Worm (Caenorhabditis elegans): ENCODE data around the gene clec-40.

The clec-40 gene

DNA sequence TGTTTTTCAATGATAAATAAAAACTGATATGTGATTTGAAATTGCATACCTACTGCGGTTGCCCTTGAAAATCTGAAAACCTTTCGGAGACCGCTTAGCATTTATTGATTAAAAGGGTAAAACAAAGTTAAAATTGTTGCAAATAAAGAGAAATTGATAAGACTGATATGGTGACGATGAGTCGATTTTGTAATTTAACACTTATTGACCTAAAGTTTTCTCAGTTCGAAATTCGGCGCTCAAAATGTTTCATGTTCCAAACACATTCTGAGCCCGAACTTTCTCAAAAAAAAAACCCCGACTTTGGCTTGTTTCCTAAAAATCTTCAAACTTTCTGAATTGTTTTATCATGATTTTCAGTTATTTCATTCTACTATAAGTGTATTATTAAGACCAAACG is at the start of gene clec-40:
TSS of gene clec-40 (minus strand) at position 101 of the 400 bp plus-strand sequence.
- no peak for TF ChIP-seq unc-62 (GFP tag; optimal IDR thresholded peaks at IDR 0.05)

DNA sequence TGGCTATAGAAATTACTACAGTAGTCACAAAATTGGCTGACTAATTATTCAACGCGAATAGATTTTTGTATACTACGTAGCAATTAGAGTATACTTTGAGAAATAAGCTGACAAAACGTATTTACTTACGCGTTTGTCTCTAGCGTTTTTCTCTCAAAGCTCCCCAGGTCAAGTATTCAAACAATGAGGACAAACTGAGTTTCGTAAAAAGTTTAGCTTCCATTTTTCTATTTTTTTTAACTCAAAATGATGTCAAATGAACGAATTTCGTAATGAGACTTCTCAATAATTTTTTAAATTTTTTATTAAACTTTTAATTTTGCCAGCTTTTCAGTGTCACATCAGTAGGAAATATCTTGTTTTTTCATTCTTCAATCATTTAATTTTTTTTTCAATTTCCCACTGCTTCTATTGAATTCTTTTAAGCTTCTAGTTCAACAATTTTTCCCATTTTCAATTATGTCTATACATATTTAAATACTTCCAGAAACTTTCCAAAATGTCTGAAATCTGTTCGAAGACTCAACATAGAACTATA is 48.0 kb upstream of the clec-40 start, which contains the start of the genes ifas-2 and fbxa-44:
TSS of gene ifas-2 (minus strand) at position 101 of the 538 bp plus-strand sequence.
TSS of gene fbxa-44 (plus strand) at position 488 of the 538 bp plus-strand sequence.
- no peak for TF ChIP-seq unc-62 (GFP tag; optimal IDR thresholded peaks at IDR 0.05)

DNA sequence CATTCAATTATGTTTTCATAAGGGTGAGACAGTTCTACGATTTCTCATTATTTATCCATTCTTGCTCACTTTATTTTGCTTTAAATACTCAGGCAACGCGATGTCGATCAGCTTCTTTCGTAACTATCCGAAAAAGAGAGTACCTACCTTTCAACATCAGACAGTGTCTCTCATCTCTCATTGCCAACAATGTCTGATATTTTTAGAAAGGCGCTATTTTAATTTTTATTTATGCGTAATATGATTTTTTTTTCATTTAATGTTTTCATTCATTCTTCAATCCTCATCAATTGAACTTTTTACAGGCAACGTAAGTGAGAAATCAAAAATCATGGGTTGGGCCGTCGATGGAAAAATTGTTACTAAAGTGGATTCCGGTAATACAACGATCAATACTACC is 43.9 kb upstream of the clec-40 start, which contains the start of gene F09C6.13:
TSS of gene F09C6.13 (plus strand) at position 301 of the 400 bp plus-strand sequence.
- TF ChIP-seq unc-62 (GFP tag; optimal IDR thresholded peaks at IDR 0.05) = no peak

DNA sequence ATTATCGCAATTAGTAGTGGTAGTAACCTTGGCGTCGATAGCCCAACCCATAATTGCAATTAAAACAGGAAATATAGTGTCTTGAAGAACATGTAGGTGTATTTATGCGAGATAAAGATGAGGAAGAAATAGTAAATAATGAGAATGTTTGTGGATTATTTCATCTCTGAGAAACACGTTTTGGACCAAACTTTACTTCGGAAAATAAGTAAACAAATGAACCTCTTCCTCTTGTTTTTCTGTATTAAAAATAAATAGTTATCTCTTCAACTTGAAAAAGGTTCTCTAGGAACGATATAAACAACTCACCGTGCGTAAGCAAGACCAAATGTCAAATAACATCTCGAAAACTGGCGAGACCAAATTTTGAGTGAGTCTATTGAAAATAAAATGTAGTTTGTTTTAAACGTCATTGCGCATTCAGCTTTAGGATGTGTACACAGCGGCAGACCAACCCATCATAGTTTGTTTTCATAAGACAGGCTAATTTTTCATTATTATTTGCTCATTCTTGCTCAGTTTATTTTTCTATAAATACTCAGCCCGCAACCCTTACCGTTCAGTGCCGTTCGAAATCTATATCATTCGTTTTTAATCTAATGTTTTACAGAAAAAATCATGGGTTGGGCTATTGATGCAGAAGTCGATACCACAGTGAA is 41.5 kb upstream of the clec-40 start, which contains the start of the genes F09C6.11 and F09C6.12:
TSS of gene F09C6.11 (minus strand) at position 51 of the 659 bp plus-strand sequence.
TSS of gene F09C6.12 (plus strand) at position 609 of the 659 bp plus-strand sequence.
- TF ChIP-seq unc-62 (GFP tag; optimal IDR thresholded peaks at IDR 0.05) = no peak

DNA sequence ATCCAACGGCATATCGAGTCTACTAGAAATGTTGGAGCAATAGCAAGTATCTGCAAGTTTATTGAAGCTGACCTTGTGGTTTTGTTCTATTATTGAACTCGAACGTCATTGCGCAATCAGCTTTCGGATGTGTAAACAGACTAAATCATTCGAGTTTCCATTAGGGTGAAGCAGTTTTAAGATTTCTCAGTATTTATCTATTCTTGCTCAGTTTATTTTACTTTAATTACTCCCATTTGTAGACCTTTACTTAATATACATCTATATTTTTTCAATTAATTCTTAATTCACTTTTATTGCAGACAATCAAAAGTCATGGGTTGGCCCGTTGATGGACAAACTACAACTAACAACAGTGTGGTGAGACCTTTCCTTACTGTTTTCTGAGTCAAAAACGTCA is 39.8 kb upstream of the clec-40 start, which contains the start of gene F09C6.14:
TSS of gene F09C6.14 (plus strand) at position 301 of the 400 bp plus-strand sequence.
- TF ChIP-seq unc-62 (GFP tag; optimal IDR thresholded peaks at IDR 0.05) = no peak

DNA sequence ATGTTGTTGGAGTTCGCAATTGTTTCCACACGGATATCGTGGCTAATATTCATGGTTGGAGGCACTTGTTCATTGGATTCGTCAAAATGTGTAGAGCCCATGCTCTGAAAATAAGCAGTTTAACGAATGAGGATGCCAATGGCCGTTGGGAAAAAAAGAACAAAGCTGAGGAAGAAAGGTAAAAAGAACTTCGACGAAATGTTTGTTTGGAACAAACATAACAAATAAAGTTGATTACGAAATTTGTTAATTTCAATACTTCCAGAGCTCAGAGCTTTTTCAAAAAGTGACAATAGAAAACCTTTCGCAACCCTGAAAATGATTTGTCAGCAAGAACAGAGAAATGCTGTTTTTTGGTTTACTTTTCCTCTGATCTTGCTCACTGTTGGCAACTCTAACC is 39.2 kb upstream of the clec-40 start, which contains the start of gene F09C6.3:
TSS of gene F09C6.3 (minus strand) at position 101 of the 400 bp plus-strand sequence.
- TF ChIP-seq unc-62 (GFP tag; optimal IDR thresholded peaks at IDR 0.05) = no peak

DNA sequence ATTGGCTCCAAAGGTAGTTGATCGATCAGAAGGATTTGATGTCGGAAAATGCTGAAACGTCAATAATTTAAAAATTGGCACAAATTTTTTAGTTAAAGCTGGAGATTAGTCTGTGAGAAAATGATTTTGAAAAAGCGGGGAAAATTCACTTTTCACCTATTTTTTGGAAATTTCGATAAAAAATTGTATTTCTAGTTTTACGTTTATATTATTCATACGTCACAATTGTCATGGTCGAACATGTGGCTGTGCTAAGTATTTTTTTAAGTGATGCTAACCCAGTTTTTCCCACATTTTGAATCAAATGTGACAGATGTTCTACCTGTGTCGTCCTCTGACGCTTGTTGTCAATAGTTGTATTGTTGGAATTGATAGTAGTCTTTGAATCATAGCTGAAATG is 38.7 kb upstream of the clec-40 start:
- TF ChIP-seq unc-62 (GFP tag; optimal IDR thresholded peaks at IDR 0.05) = no peak

DNA sequence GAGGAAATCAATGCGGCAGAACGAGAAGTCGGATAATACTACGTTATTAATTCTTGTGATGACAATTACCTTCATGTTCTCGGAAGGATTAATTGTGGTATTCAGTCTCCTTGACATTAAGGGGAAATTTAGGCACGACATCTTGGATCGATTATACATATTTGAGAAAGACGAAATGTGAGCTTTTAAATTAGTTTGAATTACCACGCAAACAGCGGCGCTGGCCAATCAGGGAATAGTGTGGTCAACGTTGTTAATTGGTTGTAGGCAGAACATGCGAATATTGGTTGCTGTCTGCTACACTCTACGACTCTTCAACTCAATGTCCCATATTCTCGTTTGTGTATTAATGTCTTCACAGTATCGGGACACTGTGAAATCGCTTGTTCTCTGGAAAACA is 34.1 kb upstream of the clec-40 start, which contains the start of gene F49A5.10:
TSS of gene F49A5.10 (plus strand) at position 301 of the 400 bp plus-strand sequence.
- no peak for TF ChIP-seq unc-62 (GFP tag; optimal IDR thresholded peaks at IDR 0.05)

DNA sequence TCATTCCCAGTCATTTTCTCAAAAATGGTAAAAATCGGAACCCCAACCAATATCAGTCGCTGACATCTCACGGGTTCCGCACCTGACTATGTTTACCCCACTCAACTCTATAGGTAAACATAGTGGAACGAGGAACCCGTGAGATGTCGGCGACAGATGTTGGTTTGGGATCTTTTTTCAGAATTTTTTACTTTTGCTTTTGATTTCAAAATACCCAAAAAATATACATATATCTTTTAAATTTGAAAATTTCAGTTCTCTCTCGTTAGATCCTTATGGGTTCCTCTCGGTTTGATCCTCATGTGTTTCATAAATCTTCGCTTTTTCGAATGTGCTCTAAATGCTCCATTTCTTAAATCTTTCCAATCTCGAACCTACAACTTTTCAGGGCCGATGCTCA is 32.8 kb upstream of the clec-40 start, which contains the start of gene srw-23:
TSS of gene srw-23 (plus strand) at position 301 of the 400 bp plus-strand sequence.
- TF ChIP-seq unc-62 (GFP tag; optimal IDR thresholded peaks at IDR 0.05) = no peak

DNA sequence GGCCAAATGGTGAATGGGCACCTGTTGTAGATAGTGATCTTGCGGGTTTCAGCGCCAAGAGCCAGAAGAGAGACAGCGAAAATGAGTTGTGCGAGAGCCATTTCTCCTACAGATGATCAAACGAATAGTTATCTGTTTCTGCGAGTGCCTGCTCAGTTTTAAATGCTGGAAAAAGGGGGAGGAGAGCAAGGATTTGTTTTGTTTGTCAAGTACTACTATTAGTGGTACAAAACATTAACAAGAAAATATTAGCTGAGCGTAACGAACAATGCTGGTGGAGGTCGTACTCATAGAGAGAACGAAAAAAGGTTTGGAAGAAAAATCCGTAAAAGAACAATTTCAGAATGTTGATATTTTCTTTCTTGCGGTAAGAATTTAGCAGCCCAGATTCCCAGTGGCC is 30.5 kb upstream of the clec-40 start, which contains the start of gene thn-4:
TSS of gene thn-4 (minus strand) at position 101 of the 400 bp plus-strand sequence.
- no peak for TF ChIP-seq unc-62 (GFP tag; optimal IDR thresholded peaks at IDR 0.05)

DNA sequence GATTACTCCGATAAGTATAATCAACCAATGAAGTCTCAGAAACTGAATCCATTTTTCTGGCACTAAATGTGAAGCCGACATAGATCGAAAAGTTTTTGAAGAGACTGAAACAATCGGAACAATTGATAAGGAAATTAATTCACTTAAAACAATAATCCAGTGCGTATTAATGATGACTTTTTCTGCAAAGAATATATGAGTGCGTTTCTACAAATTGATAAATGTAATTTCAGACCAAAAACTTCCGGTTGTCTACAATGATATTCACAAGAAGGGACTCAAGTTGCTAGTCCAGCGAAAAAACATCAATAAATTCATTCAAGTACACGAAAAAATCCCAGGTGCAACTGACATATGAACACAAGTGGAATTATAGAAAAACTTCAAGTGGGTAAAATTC is 28.9 kb upstream of the clec-40 start, which contains the start of gene clec-33:
TSS of gene clec-33 (minus strand) at position 101 of the 400 bp plus-strand sequence.
- TF ChIP-seq unc-62 (GFP tag; optimal IDR thresholded peaks at IDR 0.05) = no peak

DNA sequence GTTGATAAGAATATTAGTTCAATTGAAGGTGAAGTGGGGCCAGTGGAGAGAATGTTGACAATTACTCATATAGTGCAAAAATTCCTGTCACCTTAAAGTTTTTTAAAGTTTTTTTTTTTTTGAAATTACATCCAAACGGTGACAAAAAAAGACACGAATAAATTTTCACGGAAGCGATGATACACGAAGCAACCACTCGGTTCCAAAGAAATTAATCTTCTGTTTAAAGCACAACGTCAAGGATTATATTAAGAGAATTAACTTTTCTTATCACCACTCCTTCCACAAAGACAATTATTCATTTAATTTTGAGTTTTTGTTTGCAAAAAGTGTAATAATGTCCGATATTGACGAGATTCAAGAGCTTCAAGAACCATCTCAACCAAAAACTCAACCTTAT is 24.5 kb upstream of the clec-40 start, which contains the start of gene clec-28:
TSS of gene clec-28 (plus strand) at position 301 of the 400 bp plus-strand sequence.
- TF ChIP-seq unc-62 (GFP tag; optimal IDR thresholded peaks at IDR 0.05) = no peak

DNA sequence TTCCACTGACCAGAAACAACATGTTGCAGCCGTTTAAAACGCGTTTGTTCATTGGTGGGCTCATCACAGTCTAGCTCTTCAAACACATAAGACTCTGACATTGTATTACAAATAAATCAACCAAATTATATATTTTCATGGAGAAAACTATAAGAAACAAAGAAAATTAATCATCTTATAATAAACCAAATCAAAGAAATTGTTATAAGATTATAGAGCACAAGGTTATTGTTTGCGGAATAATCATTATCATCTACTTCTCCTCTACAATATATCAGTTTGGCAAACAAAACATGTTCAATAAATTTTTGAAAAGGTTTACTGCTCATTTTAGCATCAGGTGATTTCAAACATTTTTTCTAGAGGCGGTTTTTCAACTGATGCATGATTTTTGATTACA is 20.9 kb upstream of the clec-40 start, which contains the start of the genes clec-32 and clec-24:
TSS of gene clec-32 (minus strand) at position 101 of the 400 bp plus-strand sequence.
TSS of gene clec-24 (plus strand) at position 294 of the 400 bp plus-strand sequence.
- TF ChIP-seq unc-62 (GFP tag; optimal IDR thresholded peaks at IDR 0.05) = no peak

DNA sequence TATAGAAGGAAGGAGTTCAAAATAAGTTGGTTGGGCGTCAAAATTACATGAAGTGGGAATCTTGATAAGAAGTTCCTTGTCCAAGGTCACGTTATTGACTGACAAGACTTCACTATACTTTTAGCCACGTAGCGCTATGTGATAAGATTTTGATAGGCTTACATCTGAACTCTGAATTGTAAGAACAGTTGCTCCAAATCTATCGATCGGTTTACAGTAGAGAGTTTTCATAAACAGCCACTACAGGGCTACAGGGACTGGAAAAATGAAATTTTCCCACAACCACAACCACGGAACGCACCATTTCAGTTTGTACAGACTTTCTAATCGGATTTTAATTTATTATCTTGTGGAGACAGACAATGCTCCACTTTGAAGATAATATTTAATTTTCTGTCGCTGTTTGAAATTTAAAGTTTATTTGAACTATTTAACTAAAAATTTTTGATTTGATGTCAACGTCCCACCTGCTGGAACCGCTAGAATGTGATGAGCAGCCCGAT is 17.2 kb upstream of the clec-40 start, which contains the start of the genes clec-31 and clec-22:
TSS of gene clec-31 (minus strand) at position 101 of the 503 bp plus-strand sequence.
TSS of gene clec-22 (plus strand) at position 453 of the 503 bp plus-strand sequence.
- no peak for TF ChIP-seq unc-62 (GFP tag; optimal IDR thresholded peaks at IDR 0.05)

DNA sequence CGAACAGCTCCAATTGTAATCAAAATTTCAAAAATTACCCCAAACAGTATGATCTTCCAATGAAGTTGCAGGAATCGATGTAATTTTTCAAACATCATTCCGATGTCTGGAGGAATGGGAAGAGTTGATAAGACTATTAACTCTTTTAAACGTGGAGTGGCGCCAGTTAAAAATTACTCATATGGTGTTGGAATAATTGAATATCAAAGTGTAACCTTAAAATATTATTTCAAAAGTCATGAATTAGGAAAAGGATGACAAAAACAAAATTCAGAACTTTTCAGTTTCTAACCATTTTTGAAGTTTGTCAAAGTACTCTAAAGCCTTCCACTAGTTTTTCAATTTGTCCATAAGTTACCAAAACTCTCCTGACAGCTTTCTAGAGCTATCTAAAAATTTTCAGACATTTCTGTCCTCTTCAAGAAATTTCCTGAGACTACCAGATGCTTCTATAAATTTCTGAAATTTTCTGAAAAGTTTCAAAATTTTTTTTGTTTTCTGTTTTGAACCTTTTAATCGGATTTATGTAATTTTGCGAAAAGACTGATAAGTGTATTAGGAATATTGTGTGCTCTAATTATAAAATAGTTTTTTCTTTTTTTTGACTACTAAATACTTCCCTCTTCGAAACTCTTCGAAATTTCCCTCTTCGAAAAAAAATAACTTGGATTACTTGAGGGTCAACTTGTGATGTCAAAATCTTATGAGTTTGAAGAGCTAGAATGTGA is 13.3 kb upstream of the clec-40 start, which contains the start of the genes clec-35 and clec-27:
TSS of gene clec-35 (minus strand) at position 101 of the 728 bp plus-strand sequence.
TSS of gene clec-27 (plus strand) at position 678 of the 728 bp plus-strand sequence.
- TF ChIP-seq unc-62 (GFP tag; optimal IDR thresholded peaks at IDR 0.05) = no peak

All from whole organism, dauer.